Comparison of ENCODE assay signal across 4 fruit fly cellular contexts in genomic region chr3L:15808667-15809066, dm6.
TF ChIP-seq lines count a peak whose summit lies in the region.

No protein-coding gene starts in this region.

- TF ChIP-seq CTCF in whole organism, embryonic (GFP tag; optimal IDR thresholded peaks at IDR 0.05; lab: Kevin White, UChicago): peak; percentile 60

TF ChIP-seq in whole organism, embryonic, 481 proteins besides CTCF, POLR2A, EP300 and RAD21:
- TF ChIP-seq sug (tag; optimal IDR thresholded peaks at IDR 0.05; lab: Kevin White, UChicago) (no peak), Pdp1 (GFP tag; optimal IDR thresholded peaks at IDR 0.05; lab: Kevin White, UChicago) (peak in 1 of 2 experiments; percentile 91), stwl (tag; optimal IDR thresholded peaks at IDR 0.05; lab: Kevin White, UChicago) (peak; percentile 30), CG9727 (GFP tag; optimal IDR thresholded peaks at IDR 0.05; lab: Kevin White, UChicago) (no peak), CG2199 (GFP tag; IDR thresholded peaks at IDR 0.05; lab: Robert Waterston, UW) (peak; percentile 68), Bgb (GFP tag; IDR thresholded peaks at IDR 0.05; lab: Robert Waterston, UW; ENCODE audit: partially characterized antibody) (peak; percentile 42), psq (GFP tag; optimal IDR thresholded peaks at IDR 0.05; lab: Kevin White, UChicago) (no peak), amos (GFP tag; IDR thresholded peaks at IDR 0.05; lab: Robert Waterston, UW; ENCODE audit: partially characterized antibody) (peak; percentile 44), CG42726 (GFP tag; IDR thresholded peaks at IDR 0.05; lab: Robert Waterston, UW; ENCODE audit: partially characterized antibody) (no peak), bbx (GFP tag; IDR thresholded peaks at IDR 0.05; lab: Robert Waterston, UW; ENCODE audit: partially characterized antibody) (0 out of 2 replicates have a peak, but pooled peaks have one; percentile 12), Atf3 (GFP tag; optimal IDR thresholded peaks at IDR 0.05; lab: Kevin White, UChicago) (no peak), CG7963 (GFP tag; IDR thresholded peaks at IDR 0.05; lab: Robert Waterston, UW; ENCODE audit: partially characterized antibody) (0 out of 3 replicates have a peak, but pooled peaks have one; percentile 5), al (GFP tag; IDR thresholded peaks at IDR 0.05; lab: Robert Waterston, UW) (no peak), Tbp (GFP tag; optimal IDR thresholded peaks at IDR 0.05; lab: Kevin White, UChicago) (no peak)

TF ChIP-seq in whole organism, prepupa, 60 proteins besides CTCF, POLR2A, EP300 and RAD21:
- TF ChIP-seq Eip78C (GFP tag; lab: Kevin White, UChicago) (peak; percentile 5), vri (GFP tag; optimal IDR thresholded peaks at IDR 0.05; lab: Kevin White, UChicago) (no peak)

TF ChIP-seq in whole organism, pupa, 21 proteins besides CTCF, POLR2A, EP300 and RAD21:
- TF ChIP-seq CG17806 (tag; optimal IDR thresholded peaks at IDR 0.05; lab: Kevin White, UChicago): no peak
- TF ChIP-seq D1 (tag; optimal IDR thresholded peaks at IDR 0.05; lab: Kevin White, UChicago): peak; percentile 24
- no peak for TF ChIP-seq CG4496 (GFP tag; IDR thresholded peaks at IDR 0.05; lab: Robert Waterston, UW)

TF ChIP-seq in whole organism, wandering third instar larva, 38 proteins besides CTCF, POLR2A, EP300 and RAD21:
- TF ChIP-seq fru (GFP tag; optimal IDR thresholded peaks at IDR 0.05; lab: Kevin White, UChicago) (no peak), h (GFP tag; optimal IDR thresholded peaks at IDR 0.05; lab: Kevin White, UChicago) (no peak), Myc (optimal IDR thresholded peaks at IDR 0.05; lab: Kevin White, UChicago) (peak; percentile 65), rgr (GFP tag; optimal IDR thresholded peaks at IDR 0.05; lab: Kevin White, UChicago) (no peak), sage (GFP tag; optimal IDR thresholded peaks at IDR 0.05; lab: Kevin White, UChicago) (no peak), ey (GFP tag; optimal IDR thresholded peaks at IDR 0.05; lab: Kevin White, UChicago) (no peak)
